Fruit fly (Drosophila melanogaster) whole organism, embryonic: ENCODE measurements around the gene Actn.
A peak's percentile ranks its signal among the peaks of the same experiment; 100 is the strongest.

Source experiments
- Awh ChIP-seq: fragments of 200-800 bp; sonication (Bioruptor generic); IDR thresholded peaks from 2 replicates; pipeline ENCODE4, ENCODE4 v1.3.6; 2022; ENCODE audit warnings: missing biosample characterization, missing genetic modification characterization
- BtbVII ChIP-seq: fragments of 200-800 bp; sonication (Bioruptor generic); optimal IDR thresholded peaks from 3 replicates; lab custom pipeline; 2017; ENCODE audit warnings: missing biosample characterization, mild to moderate bottlenecking, missing genetic modification characterization
- CG10274 ChIP-seq: fragments of 200-800 bp; sonication (Bioruptor generic); optimal IDR thresholded peaks from 3 replicates; lab custom pipeline; 2017; ENCODE audit warnings: missing biosample characterization, mild to moderate bottlenecking, missing genetic modification characterization
- CG10543 ChIP-seq: fragments of 200-800 bp; sonication (Bioruptor generic); optimal IDR thresholded peaks from 3 replicates; lab custom pipeline; 2017; ENCODE audit warnings: missing biosample characterization, mild to moderate bottlenecking, missing genetic modification characterization, moderate library complexity
- CG11456 ChIP-seq: fragments of 200-800 bp; sonication (Bioruptor generic); IDR thresholded peaks from 3 replicates; pipeline ENCODE4 v1.3.6; 2022; ENCODE audit warnings: missing biosample characterization, missing genetic modification characterization
- CG13775 ChIP-seq: fragments of 200-800 bp; sonication (Bioruptor generic); optimal IDR thresholded peaks from 3 replicates; lab custom pipeline; 2017; ENCODE audit warnings: missing biosample characterization, mild to moderate bottlenecking, missing genetic modification characterization
- CG13894 ChIP-seq: fragments of 200-800 bp; sonication (Bioruptor generic); optimal IDR thresholded peaks from 3 replicates; lab custom pipeline; 2018; ENCODE audit warnings: missing biosample characterization, mild to moderate bottlenecking, missing genetic modification characterization, moderate library complexity
- CG14667 ChIP-seq: fragments of 200-800 bp; sonication (Bioruptor generic); IDR thresholded peaks from 2 replicates; pipeline ENCODE4 v1.3.6; 2022; ENCODE audit warnings: missing biosample characterization, missing genetic modification characterization
- CG15479 ChIP-seq: fragments of 200-800 bp; sonication (Bioruptor generic); optimal IDR thresholded peaks from 3 replicates; lab custom pipeline; 2019; ENCODE audit warnings: missing biosample characterization, mild to moderate bottlenecking, missing genetic modification characterization, moderate library complexity
- CG16863 ChIP-seq: fragments of 200-800 bp; sonication (Bioruptor generic); optimal IDR thresholded peaks from 3 replicates; lab custom pipeline; 2016; ENCODE audit warnings: missing biosample characterization, missing genetic modification characterization
- CG3838 ChIP-seq: fragments of 200-800 bp; sonication (Bioruptor generic); optimal IDR thresholded peaks from 3 replicates; lab custom pipeline; 2016; ENCODE audit warnings: missing biosample characterization, missing genetic modification characterization
- CG4707 ChIP-seq: fragments of 200-800 bp; sonication (Bioruptor generic); optimal IDR thresholded peaks from 2 replicates; lab custom pipeline; 2018; ENCODE audit warnings: missing biosample characterization, mild to moderate bottlenecking, missing genetic modification characterization, moderate library complexity
- CG6654 ChIP-seq: fragments of 200-800 bp; sonication (Bioruptor generic); optimal IDR thresholded peaks from 2 replicates; lab custom pipeline; 2017; ENCODE audit warnings: missing biosample characterization, mild to moderate bottlenecking, missing genetic modification characterization
- CG6689 ChIP-seq: fragments of 200-800 bp; sonication (Bioruptor generic); IDR thresholded peaks from 2 replicates; pipeline ENCODE4 v1.3.6; 2022; ENCODE audit warnings: missing biosample characterization, missing genetic modification characterization
- CG6765 ChIP-seq: fragments of 200-800 bp; sonication (Bioruptor generic); optimal IDR thresholded peaks from 3 replicates; lab custom pipeline; 2017; ENCODE audit warnings: missing biosample characterization, mild to moderate bottlenecking, missing genetic modification characterization
- CG7786 ChIP-seq: fragments of 200-800 bp; sonication (Bioruptor generic); optimal IDR thresholded peaks from 2 replicates; lab custom pipeline; 2016; ENCODE audit warnings: missing biosample characterization, missing genetic modification characterization
- CG8924 ChIP-seq: fragments of 200-800 bp; optimal IDR thresholded peaks from 3 replicates; lab custom pipeline; 2019; ENCODE audit warnings: missing biosample characterization, mild to moderate bottlenecking, missing genetic modification characterization, moderate library complexity
- CHES-1-like ChIP-seq: fragments of 200-800 bp; sonication (Bioruptor generic); optimal IDR thresholded peaks from 2 replicates; lab custom pipeline; 2016; ENCODE audit warnings: missing biosample characterization, missing genetic modification characterization
- Camta ChIP-seq: fragments of 200-800 bp; sonication (Bioruptor generic); optimal IDR thresholded peaks from 2 replicates; lab custom pipeline; 2016; ENCODE audit warnings: missing biosample characterization, missing genetic modification characterization
- Chrac-16 ChIP-seq: fragments of 200-800 bp; sonication (Bioruptor generic); optimal IDR thresholded peaks from 3 replicates; lab custom pipeline; 2016; ENCODE audit warnings: missing biosample characterization, missing genetic modification characterization
- CrebB ChIP-seq: fragments of 200-800 bp; sonication (Bioruptor generic); optimal IDR thresholded peaks from 3 replicates; lab custom pipeline; 2018; ENCODE audit warnings: missing biosample characterization, mild to moderate bottlenecking, missing genetic modification characterization
- Dip2 ChIP-seq: fragments of 200-800 bp; sonication (Bioruptor generic); IDR thresholded peaks from 2 replicates; pipeline ENCODE4 v1.3.6; 2022; ENCODE audit warnings: missing biosample characterization, missing genetic modification characterization
- Dll ChIP-seq: fragments of 200-800 bp; sonication (Bioruptor generic); IDR thresholded peaks from 4 replicates; pipeline ENCODE4 v1.3.6; 2022; ENCODE audit warnings: missing biosample characterization, missing genetic modification characterization; ENCODE audit not compliant: partially characterized antibody
- HHEX ChIP-seq: fragments of 200-800 bp; sonication (Bioruptor generic); optimal IDR thresholded peaks from 3 replicates; lab custom pipeline; 2017; ENCODE audit warnings: missing biosample characterization, mild to moderate bottlenecking, missing genetic modification characterization, missing genetic modification reagents
- HLH54F ChIP-seq: fragments of 200-800 bp; sonication (Bioruptor generic); optimal IDR thresholded peaks from 3 replicates; lab custom pipeline; 2016; ENCODE audit warnings: missing biosample characterization, missing genetic modification characterization
- Hey ChIP-seq: fragments of 200-800 bp; sonication (Bioruptor generic); optimal IDR thresholded peaks from 3 replicates; lab custom pipeline; 2018; ENCODE audit warnings: missing biosample characterization, mild to moderate bottlenecking, missing genetic modification characterization
- HmgZ ChIP-seq: fragments of 200-800 bp; sonication (Bioruptor generic); optimal IDR thresholded peaks from 2 replicates; lab custom pipeline; 2018; ENCODE audit warnings: missing biosample characterization, mild to moderate bottlenecking, missing genetic modification characterization
- Hr39 ChIP-seq: fragments of >200 bp; optimal IDR thresholded peaks from 2 replicates; lab custom pipeline; 2017
- Optix ChIP-seq: fragments of 200-800 bp; sonication (Bioruptor generic); IDR thresholded peaks from 3 replicates; pipeline ENCODE4 v1.3.6; 2022; ENCODE audit warnings: missing biosample characterization, missing genetic modification characterization
- Usf ChIP-seq: fragments of 200-800 bp; sonication (Bioruptor generic); optimal IDR thresholded peaks from 2 replicates; lab custom pipeline; 2017; ENCODE audit warnings: missing genotype, missing biosample characterization, missing genetic modification characterization
- ap ChIP-seq: fragments of 200-800 bp; sonication (Bioruptor generic); IDR thresholded peaks from 2 replicates; pipeline ENCODE4 v1.3.6; 2022; ENCODE audit warnings: missing biosample characterization, missing genetic modification characterization
- chinmo ChIP-seq: fragments of 200-800 bp; sonication (Bioruptor generic); IDR thresholded peaks from 4 replicates; pipeline ENCODE4 v1.3.6; 2022; ENCODE audit warnings: missing biosample characterization, missing genetic modification characterization; ENCODE audit not compliant: partially characterized antibody
- da ChIP-seq: fragments of 200-800 bp; sonication (Bioruptor generic); optimal IDR thresholded peaks from 2 replicates; lab custom pipeline; 2016; ENCODE audit warnings: missing biosample characterization, missing genetic modification characterization
- dimm ChIP-seq: fragments of 200-800 bp; sonication (Bioruptor generic); IDR thresholded peaks from 2 replicates; pipeline ENCODE4 v1.3.6; 2022; ENCODE audit warnings: missing biosample characterization, missing genetic modification characterization
- en ChIP-seq: fragments of 200-800 bp; sonication (Bioruptor generic); optimal IDR thresholded peaks from 2 replicates; lab custom pipeline; 2016; ENCODE audit warnings: missing biosample characterization, missing genetic modification characterization
- fd3F ChIP-seq: fragments of 200-800 bp; sonication (Bioruptor generic); optimal IDR thresholded peaks from 2 replicates; lab custom pipeline; 2018; ENCODE audit warnings: missing biosample characterization, mild to moderate bottlenecking, missing genetic modification characterization, moderate library complexity
- fd64A ChIP-seq: fragments of 200-800 bp; sonication (Bioruptor generic); optimal IDR thresholded peaks from 3 replicates; lab custom pipeline; 2018; ENCODE audit warnings: missing biosample characterization, mild to moderate bottlenecking, missing genetic modification characterization
- klu ChIP-seq: fragments of 200-800 bp; sonication (Bioruptor generic); IDR thresholded peaks from 2 replicates; pipeline ENCODE4 v1.3.6; 2022; ENCODE audit warnings: missing biosample characterization, missing genetic modification characterization
- lov ChIP-seq, 2 experiments: fragments of 200-800 bp in 1 of 2; fragments of >200 bp in 1 of 2; sonication (Bioruptor generic) in 1 of 2; IDR thresholded peaks in 1 of 2; optimal IDR thresholded peaks in 1 of 2; 2 replicates in 1 of 2; 3 replicates in 1 of 2; pipeline versions ENCODE4 v1.3.6 to Lab custom; 2017 to 2022; ENCODE audit warnings: missing biosample characterization in 1 of 2, missing genetic modification characterization in 1 of 2
- maf-S ChIP-seq: fragments of 200-800 bp; sonication (Bioruptor generic); optimal IDR thresholded peaks from 2 replicates; lab custom pipeline; 2016; ENCODE audit warnings: missing biosample characterization, missing genetic modification characterization
- nmo ChIP-seq: fragments of 200-800 bp; sonication (Bioruptor generic); optimal IDR thresholded peaks from 2 replicates; lab custom pipeline; 2018; ENCODE audit warnings: missing biosample characterization, mild to moderate bottlenecking, missing genetic modification characterization, moderate library complexity
- oc ChIP-seq: fragments of 200-800 bp; sonication (Bioruptor generic); optimal IDR thresholded peaks from 2 replicates; lab custom pipeline; 2018; ENCODE audit warnings: missing biosample characterization, mild to moderate bottlenecking, missing genetic modification characterization, moderate library complexity
- odd ChIP-seq: fragments of 200-800 bp; sonication (Bioruptor generic); optimal IDR thresholded peaks from 2 replicates; lab custom pipeline; 2017; ENCODE audit warnings: missing biosample characterization, mild to moderate bottlenecking, missing genetic modification characterization
- pb ChIP-seq: fragments of 200-800 bp; sonication (Bioruptor generic); optimal IDR thresholded peaks from 3 replicates; lab custom pipeline; 2016; ENCODE audit warnings: missing biosample characterization, missing genetic modification characterization
- pros ChIP-seq: fragments of 200-800 bp; sonication (Bioruptor generic); optimal IDR thresholded peaks from 3 replicates; lab custom pipeline; 2019; ENCODE audit warnings: missing biosample characterization, mild to moderate bottlenecking, missing genetic modification characterization, moderate library complexity
- sisA ChIP-seq: fragments of 200-800 bp; sonication (Bioruptor generic); IDR thresholded peaks from 2 replicates; pipeline ENCODE4 v1.3.6; 2022; ENCODE audit warnings: missing biosample characterization, missing genetic modification characterization
- toy ChIP-seq: fragments of 200-800 bp; sonication (Bioruptor generic); IDR thresholded peaks from 2 replicates; pipeline ENCODE4 v1.3.6; 2022; ENCODE audit warnings: missing biosample characterization, missing genetic modification characterization
- twi ChIP-seq: fragments of 200-800 bp; optimal IDR thresholded peaks from 2 replicates; lab custom pipeline; 2019; ENCODE audit warnings: missing biosample characterization, mild to moderate bottlenecking, missing genetic modification characterization, moderate library complexity
- usp ChIP-seq: fragments of >200 bp; optimal IDR thresholded peaks from 2 replicates; lab custom pipeline; 2017; ENCODE audit warnings: missing biosample characterization, missing genetic modification characterization
- wek ChIP-seq: fragments of 200-800 bp; sonication (Bioruptor generic); optimal IDR thresholded peaks from 3 replicates; lab custom pipeline; 2018; ENCODE audit warnings: missing biosample characterization, mild to moderate bottlenecking, missing genetic modification characterization, moderate library complexity

Actn gene

dm6 chrX:2083678-2084162 is 41.6 kb upstream of the Actn start (continued):
- TF ChIP-seq oc (tag; lab: Kevin White, UChicago) (peak; percentile 84), klu (GFP tag; lab: Robert Waterston, UW) (peak; percentile 63), nmo (GFP tag; lab: Kevin White, UChicago) (peak; percentile 77), Hey (tag; lab: Kevin White, UChicago) (no peak), CG13894 (no peak), CHES-1-like (peak; percentile 81), usp (GFP tag; lab: Kevin White, UChicago) (no peak), HHEX (GFP tag; lab: Kevin White, UChicago) (peak; percentile 73), da (peak; percentile 67), CG7786 (GFP tag; lab: Kevin White, UChicago) (peak; percentile 83), CG16863 (GFP tag; lab: Kevin White, UChicago) (peak; percentile 90), dimm (GFP tag; lab: Robert Waterston, UW) (peak; percentile 55), CG6654 (GFP tag; lab: Kevin White, UChicago) (peak; percentile 41), en (GFP tag; lab: Kevin White, UChicago) (peak; percentile 62), Usf (GFP tag; lab: Kevin White, UChicago) (peak; percentile 48), CG13775 (peak; percentile 60), pb (peak; percentile 83), CG8924 (peak; percentile 86), wek (GFP tag; lab: Kevin White, UChicago) (peak; percentile 86), CG6689 (GFP tag; lab: Robert Waterston, UW) (peak; percentile 82), CG4707 (peak; percentile 63), toy (GFP tag; lab: Robert Waterston, UW) (0 out of 2 replicates have a peak, but pooled peaks have one; percentile 50), CG10543 (GFP tag; lab: Kevin White, UChicago) (peak; percentile 50), HLH54F (GFP tag; lab: Kevin White, UChicago) (peak; percentile 71), CG11456 (peak; percentile 83), pros (GFP tag; lab: Kevin White, UChicago) (peak; percentile 41), ap (peak; percentile 82), CG14667 (GFP tag; lab: Robert Waterston, UW) (peak; percentile 81), CG3838 (GFP tag; lab: Kevin White, UChicago) (peak; percentile 9), chinmo (GFP tag; lab: Robert Waterston, UW) (peak; percentile 71; the same call in 3 of the 4 replicates), CrebB (tag; lab: Kevin White, UChicago) (peak; percentile 73), Chrac-16 (GFP tag; lab: Kevin White, UChicago) (peak; percentile 81), Dip2 (peak; percentile 18; the same call in 1 of the 2 replicates), Camta (GFP tag; lab: Kevin White, UChicago) (peak; percentile 84), twi (tag; lab: Kevin White, UChicago) (peak; percentile 63), BtbVII (GFP tag; lab: Kevin White, UChicago) (peak; percentile 55), maf-S (GFP tag; lab: Kevin White, UChicago) (peak; percentile 74), CG6765 (GFP tag; lab: Kevin White, UChicago) (no peak), CG15479 (no peak), fd3F (peak; percentile 53), HmgZ (tag; lab: Kevin White, UChicago) (peak; percentile 75), Awh (GFP tag; lab: Robert Waterston, UW) (peak; percentile 85), sisA (GFP tag; lab: Robert Waterston, UW) (peak; percentile 86), Hr39 (no peak), odd (GFP tag; lab: Kevin White, UChicago) (peak; percentile 63), lov (optimal IDR thresholded peaks at IDR 0.05; lab: Kevin White, UChicago) (no peak), lov (GFP tag; IDR thresholded peaks at IDR 0.05; lab: Robert Waterston, UW) (peak; percentile 84; the same call in 1 of the 3 replicates), Optix (peak; percentile 90), CG10274 (GFP tag; lab: Kevin White, UChicago) (peak; percentile 74), fd64A (peak; percentile 61), Dll (peak; percentile 60; the same call in 2 of the 4 replicates)
